Fruit fly (Drosophila melanogaster): ENCODE data around the gene CG18549.

DNA sequence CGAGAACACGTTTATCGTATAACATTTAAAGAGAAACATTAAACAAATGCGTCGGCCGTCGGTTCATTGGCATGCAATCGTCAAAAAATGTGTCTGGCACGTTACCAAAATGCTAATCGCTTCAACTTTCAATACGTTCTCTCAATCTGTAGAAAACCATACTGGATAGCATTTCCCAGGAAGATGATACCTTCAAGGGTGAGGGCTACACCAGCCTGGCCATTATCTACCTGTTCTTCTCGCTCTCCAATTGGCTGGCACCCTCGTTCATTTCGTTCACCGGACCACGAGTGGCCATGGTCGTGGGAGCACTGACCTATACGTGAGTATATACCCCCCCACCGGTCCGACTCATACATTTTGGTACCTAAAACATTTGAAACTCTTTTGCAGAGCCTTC lies 5.4 kb downstream of the CG18549 start:
- TF ChIP-seq Ets98B (GFP tag; IDR thresholded peaks at IDR 0.05), result no peak
- no peak for TF ChIP-seq CG8159 (tag; optimal IDR thresholded peaks at IDR 0.05)
- no peak for TF ChIP-seq gl (tag; optimal IDR thresholded peaks at IDR 0.05)
- no peak for TF ChIP-seq CG8301 (tag; optimal IDR thresholded peaks at IDR 0.05)
- no peak for TF ChIP-seq CG10348 (GFP tag; IDR thresholded peaks at IDR 0.05)
- TF ChIP-seq CG12605 (GFP tag; IDR thresholded peaks at IDR 0.05), result no peak
- no peak for TF ChIP-seq CG4496 (GFP tag; IDR thresholded peaks at IDR 0.05)
- TF ChIP-seq CG34367 (tag; optimal IDR thresholded peaks at IDR 0.05), result no peak
- TF ChIP-seq CG17806 (tag; optimal IDR thresholded peaks at IDR 0.05), result no peak
- no peak for TF ChIP-seq Snoo (tag; optimal IDR thresholded peaks at IDR 0.05)
- no peak for TF ChIP-seq CG9948 (tag; optimal IDR thresholded peaks at IDR 0.05)
- no peak for TF ChIP-seq Pif1B (GFP tag; optimal IDR thresholded peaks at IDR 0.05)
- TF ChIP-seq Pif1A (GFP tag; optimal IDR thresholded peaks at IDR 0.05), result no peak
